Fruit fly (Drosophila melanogaster) whole organism, pupa: Measurements from ENCODE around the gene pyd.
A peak's percentile ranks its signal among the peaks of the same experiment; 100 is the strongest.

Source experiments
- CG10348 ChIP-seq: fragments of 200-800 bp; sonication (Bioruptor generic); IDR thresholded peaks from 2 replicates; pipeline ENCODE4 v1.3.6; 2022; ENCODE audit warnings: missing biosample characterization, missing genetic modification characterization
- CG12605 ChIP-seq: fragments of 200-800 bp; sonication (Bioruptor generic); IDR thresholded peaks from 2 replicates; pipeline ENCODE4 v1.3.6; 2022; ENCODE audit warnings: missing biosample characterization, missing genetic modification characterization
- CG13204 ChIP-seq: fragments of 200-800 bp; sonication (Bioruptor generic); optimal IDR thresholded peaks from 2 replicates; lab custom pipeline; 2018; ENCODE audit warnings: missing biosample characterization, mild to moderate bottlenecking, missing genetic modification characterization, moderate library complexity
- CG14655 ChIP-seq: fragments of 200-800 bp; sonication (Bioruptor generic); optimal IDR thresholded peaks from 3 replicates; lab custom pipeline; 2017; ENCODE audit warnings: mild to moderate bottlenecking, missing biosample characterization, missing genetic modification reagents, missing genetic modification characterization
- CG15710 ChIP-seq: fragments of 200-800 bp; sonication (Bioruptor generic); optimal IDR thresholded peaks from 2 replicates; lab custom pipeline; 2018; ENCODE audit warnings: missing biosample characterization, mild to moderate bottlenecking, missing genetic modification characterization, moderate library complexity
- CG17806 ChIP-seq: fragments of 200-800 bp; sonication (Bioruptor generic); optimal IDR thresholded peaks from 2 replicates; lab custom pipeline; 2018; ENCODE audit warnings: missing biosample characterization, mild to moderate bottlenecking, missing genetic modification characterization, moderate library complexity
- CG32121 ChIP-seq: fragments of 200-800 bp; sonication (Bioruptor generic); IDR thresholded peaks from 2 replicates; pipeline ENCODE4 v1.3.6; 2022; ENCODE audit warnings: missing biosample characterization, missing genetic modification characterization
- CG34367 ChIP-seq: fragments of 200-800 bp; sonication (Bioruptor generic); optimal IDR thresholded peaks from 2 replicates; lab custom pipeline; 2018; ENCODE audit warnings: missing biosample characterization, mild to moderate bottlenecking, missing genetic modification characterization
- CG4496 ChIP-seq: fragments of 200-800 bp; sonication (Bioruptor generic); IDR thresholded peaks from 3 replicates; pipeline ENCODE4 v1.3.6; 2022; ENCODE audit warnings: missing biosample characterization, missing genetic modification characterization
- CG8159 ChIP-seq: fragments of 200-800 bp; sonication (Bioruptor generic); optimal IDR thresholded peaks from 3 replicates; lab custom pipeline; 2018; ENCODE audit warnings: missing biosample characterization, mild to moderate bottlenecking, missing genetic modification characterization, moderate library complexity
- CG8301 ChIP-seq: fragments of 200-800 bp; sonication (Bioruptor generic); optimal IDR thresholded peaks from 2 replicates; lab custom pipeline; 2018; ENCODE audit warnings: missing biosample characterization, mild to moderate bottlenecking, missing genetic modification characterization
- CG9948 ChIP-seq: fragments of 200-800 bp; sonication (Bioruptor generic); optimal IDR thresholded peaks from 2 replicates; lab custom pipeline; 2018; ENCODE audit warnings: missing biosample characterization, mild to moderate bottlenecking, missing genetic modification characterization, moderate library complexity
- D1 ChIP-seq: fragments of 200-800 bp; sonication (Bioruptor generic); optimal IDR thresholded peaks from 2 replicates; lab custom pipeline; 2018; ENCODE audit warnings: missing biosample characterization, mild to moderate bottlenecking, missing genetic modification characterization, moderate library complexity
- EcR ChIP-seq: fragments of 200-800 bp; sonication (Bioruptor generic); optimal IDR thresholded peaks from 3 replicates; lab custom pipeline; 2019; ENCODE audit warnings: missing biosample characterization, missing genetic modification characterization, mild to moderate bottlenecking, moderate library complexity, missing genetic modification reagents
- Ets98B ChIP-seq: fragments of 200-800 bp; sonication (Bioruptor generic); IDR thresholded peaks from 2 replicates; pipeline ENCODE4 v1.3.6; 2022; ENCODE audit warnings: missing biosample characterization, missing genetic modification characterization
- Pif1A ChIP-seq: fragments of 200-800 bp; sonication (Bioruptor generic); optimal IDR thresholded peaks from 3 replicates; lab custom pipeline; 2016; ENCODE audit warnings: missing biosample characterization, missing genetic modification characterization
- Snoo ChIP-seq: fragments of 200-800 bp; sonication (Bioruptor generic); optimal IDR thresholded peaks from 3 replicates; lab custom pipeline; 2017; ENCODE audit warnings: missing biosample characterization, mild to moderate bottlenecking, missing genetic modification characterization, inconsistent platforms
- fd96Ca ChIP-seq: fragments of 200-800 bp; sonication (Bioruptor generic); IDR thresholded peaks from 3 replicates; pipeline ENCODE4 v1.3.6; 2022; ENCODE audit warnings: missing biosample characterization, missing genetic modification characterization
- gl ChIP-seq: fragments of 200-800 bp; sonication (Bioruptor generic); optimal IDR thresholded peaks from 2 replicates; lab custom pipeline; 2018; ENCODE audit warnings: missing biosample characterization, mild to moderate bottlenecking, missing genetic modification characterization
- rn ChIP-seq: fragments of 200-800 bp; sonication (Bioruptor generic); IDR thresholded peaks from 2 replicates; pipeline ENCODE4 v1.3.6; 2022; ENCODE audit warnings: missing biosample characterization, missing genetic modification characterization

The pyd gene

DNA sequence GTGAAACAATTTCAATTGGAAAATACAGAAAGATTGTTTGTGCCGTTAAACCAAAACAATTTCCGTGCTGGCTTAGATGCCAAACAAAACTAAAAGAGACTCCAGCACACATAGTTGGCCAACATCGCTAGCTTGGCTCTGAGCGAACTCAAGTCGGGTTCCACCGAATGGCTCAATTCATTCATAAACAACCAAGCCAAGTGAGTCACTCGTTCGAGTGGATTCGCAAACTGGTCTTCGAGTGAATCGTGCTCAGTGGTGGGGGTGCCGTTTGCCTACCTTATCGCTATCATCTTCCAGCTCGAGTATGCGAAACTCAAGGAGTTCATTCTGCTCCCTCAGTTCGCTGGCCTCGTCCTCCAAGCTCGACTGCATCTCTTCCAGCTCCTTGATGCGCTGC lies 146.2 kb downstream of the pyd start:
- TF ChIP-seq CG4496 (GFP tag; lab: Robert Waterston, UW): 0 out of 3 replicates have a peak, but pooled peaks have one; percentile 23
- TF ChIP-seq CG12605 (GFP tag; lab: Robert Waterston, UW): no peak
- TF ChIP-seq CG9948 (tag; lab: Kevin White, UChicago): no peak
- TF ChIP-seq EcR (GFP tag; lab: Kevin White, UChicago): peak; percentile 82

DNA sequence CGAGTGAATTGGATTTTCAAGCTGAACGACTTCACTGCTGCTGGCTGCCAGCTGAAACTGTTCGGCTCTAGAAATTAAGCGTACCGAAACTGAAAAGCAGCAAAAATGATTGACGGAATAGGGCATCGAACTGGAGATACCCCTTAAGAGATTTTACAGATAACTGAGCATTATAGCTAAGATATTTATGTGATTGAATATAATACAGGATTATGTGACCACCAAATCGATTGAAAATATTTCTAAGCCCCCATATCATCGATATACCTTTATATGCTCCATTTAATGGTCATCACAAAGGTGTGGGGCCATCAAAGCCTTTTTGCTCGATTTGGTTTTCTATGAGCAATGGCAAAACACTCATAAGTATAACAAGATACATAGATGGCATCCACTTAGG lies 146.9 kb downstream of the pyd start:
- TF ChIP-seq Ets98B (GFP tag; lab: Robert Waterston, UW): peak; percentile 73
- TF ChIP-seq CG17806 (tag; lab: Kevin White, UChicago): no peak
- peak; percentile 85 for TF ChIP-seq CG4496 (GFP tag; lab: Robert Waterston, UW)
- TF ChIP-seq CG32121 (GFP tag; lab: Robert Waterston, UW): peak; percentile 80
- peak; percentile 47; the same call in 1 of the 2 replicates for TF ChIP-seq rn (GFP tag; lab: Robert Waterston, UW)
- TF ChIP-seq CG10348: peak; percentile 10; the same call in 1 of the 2 replicates
- TF ChIP-seq CG13204 (GFP tag; lab: Kevin White, UChicago): no peak
- 0 out of 2 replicates have a peak, but pooled peaks have one; percentile 24 for TF ChIP-seq CG12605 (GFP tag; lab: Robert Waterston, UW)
- peak; percentile 62; the same call in 2 of the 3 replicates for TF ChIP-seq fd96Ca (GFP tag; lab: Robert Waterston, UW)
- TF ChIP-seq, all 21 proteins: peak for 7

DNA sequence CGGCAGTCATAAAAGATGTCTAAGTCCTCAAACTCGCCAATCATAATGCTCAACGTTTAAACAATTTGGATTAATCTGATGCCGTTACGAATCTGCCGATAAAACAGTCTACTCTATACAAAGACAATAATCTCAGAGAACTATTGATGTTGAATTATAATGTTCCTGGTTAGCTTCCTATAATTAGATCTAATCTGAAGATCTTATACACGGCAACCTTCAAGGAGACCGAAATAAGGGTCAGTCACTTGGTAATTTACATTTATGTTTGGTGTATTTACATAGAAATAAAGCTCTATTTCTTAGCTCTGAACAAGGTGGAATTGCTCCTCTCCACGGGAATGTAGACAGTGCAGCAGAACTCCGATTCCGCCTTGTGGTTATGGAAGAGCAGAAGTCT lies 151.0 kb downstream of the pyd start, which contains the start of gene CG33189:
CG33189 (minus strand) TSS at position 101 of the 400 bp plus-strand sequence.
- no peak for TF ChIP-seq CG34367 (tag; lab: Kevin White, UChicago)
- TF ChIP-seq CG4496 (GFP tag; lab: Robert Waterston, UW): no peak
- no peak for TF ChIP-seq CG8159 (tag; lab: Kevin White, UChicago)
- no peak for TF ChIP-seq EcR (GFP tag; lab: Kevin White, UChicago)
- TF ChIP-seq D1 (tag; lab: Kevin White, UChicago): no peak
- no peak for TF ChIP-seq Pif1A (GFP tag; lab: Kevin White, UChicago)
- TF ChIP-seq Snoo (tag; lab: Kevin White, UChicago): no peak
- TF ChIP-seq gl (tag; lab: Kevin White, UChicago): no peak
- no peak for TF ChIP-seq CG15710 (tag; lab: Kevin White, UChicago)
- no peak for TF ChIP-seq CG13204 (GFP tag; lab: Kevin White, UChicago)
- TF ChIP-seq rn (GFP tag; lab: Robert Waterston, UW): no peak
- TF ChIP-seq CG12605 (GFP tag; lab: Robert Waterston, UW): no peak
- TF ChIP-seq CG32121 (GFP tag; lab: Robert Waterston, UW): no peak
- TF ChIP-seq CG17806 (tag; lab: Kevin White, UChicago): no peak
- no peak for TF ChIP-seq CG9948 (tag; lab: Kevin White, UChicago)

DNA sequence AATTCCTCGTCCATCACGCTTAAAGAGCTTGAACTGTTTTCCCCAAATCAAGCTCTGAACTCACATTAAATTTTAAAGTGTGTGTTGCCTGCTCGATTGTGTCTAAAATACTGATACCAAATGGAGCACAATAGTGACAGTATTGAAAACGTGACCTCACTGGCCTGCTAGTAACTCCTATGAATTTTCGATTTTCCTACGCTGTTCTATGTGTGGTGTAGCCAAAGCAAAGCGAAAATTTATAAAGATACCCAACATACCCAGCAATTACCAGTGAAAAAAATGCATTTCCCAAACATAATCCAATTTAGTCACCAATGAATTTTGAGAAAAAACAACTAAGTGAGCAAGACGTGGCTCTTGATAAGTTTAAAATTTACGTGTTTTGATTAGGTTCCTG lies 151.9 kb downstream of the pyd start, which contains the start of gene CG33191:
CG33191 (minus strand) TSS at position 101 of the 400 bp plus-strand sequence.
- TF ChIP-seq CG4496 (GFP tag; lab: Robert Waterston, UW) (no peak), CG14655 (no peak), CG8159 (tag; lab: Kevin White, UChicago) (no peak), CG9948 (tag; lab: Kevin White, UChicago) (no peak), Snoo (tag; lab: Kevin White, UChicago) (no peak), CG8301 (tag; lab: Kevin White, UChicago) (no peak), Ets98B (GFP tag; lab: Robert Waterston, UW) (no peak), gl (tag; lab: Kevin White, UChicago) (no peak), CG13204 (GFP tag; lab: Kevin White, UChicago) (no peak), CG17806 (tag; lab: Kevin White, UChicago) (no peak), D1 (tag; lab: Kevin White, UChicago) (no peak), CG32121 (GFP tag; lab: Robert Waterston, UW) (no peak), EcR (GFP tag; lab: Kevin White, UChicago) (no peak)
